Worm (Caenorhabditis elegans): ENCODE measurements around the gene gpx-6.

gpx-6 gene

ce11 chrIV:8262671-8263070 lies 40.7 kb downstream of the gpx-6 start:
- TF ChIP-seq mef-2 (tag; optimal IDR thresholded peaks at IDR 0.05) (no peak), lir-3 (tag; optimal IDR thresholded peaks at IDR 0.05; ENCODE audit: poor library complexity) (no peak), unc-98 (GFP tag; IDR thresholded peaks at IDR 0.05) (no peak), alr-1 (tag; optimal IDR thresholded peaks at IDR 0.05; ENCODE audit: borderline replicate concordance) (no peak), skn-1 (tag; optimal IDR thresholded peaks at IDR 0.05) (no peak)

DNA sequence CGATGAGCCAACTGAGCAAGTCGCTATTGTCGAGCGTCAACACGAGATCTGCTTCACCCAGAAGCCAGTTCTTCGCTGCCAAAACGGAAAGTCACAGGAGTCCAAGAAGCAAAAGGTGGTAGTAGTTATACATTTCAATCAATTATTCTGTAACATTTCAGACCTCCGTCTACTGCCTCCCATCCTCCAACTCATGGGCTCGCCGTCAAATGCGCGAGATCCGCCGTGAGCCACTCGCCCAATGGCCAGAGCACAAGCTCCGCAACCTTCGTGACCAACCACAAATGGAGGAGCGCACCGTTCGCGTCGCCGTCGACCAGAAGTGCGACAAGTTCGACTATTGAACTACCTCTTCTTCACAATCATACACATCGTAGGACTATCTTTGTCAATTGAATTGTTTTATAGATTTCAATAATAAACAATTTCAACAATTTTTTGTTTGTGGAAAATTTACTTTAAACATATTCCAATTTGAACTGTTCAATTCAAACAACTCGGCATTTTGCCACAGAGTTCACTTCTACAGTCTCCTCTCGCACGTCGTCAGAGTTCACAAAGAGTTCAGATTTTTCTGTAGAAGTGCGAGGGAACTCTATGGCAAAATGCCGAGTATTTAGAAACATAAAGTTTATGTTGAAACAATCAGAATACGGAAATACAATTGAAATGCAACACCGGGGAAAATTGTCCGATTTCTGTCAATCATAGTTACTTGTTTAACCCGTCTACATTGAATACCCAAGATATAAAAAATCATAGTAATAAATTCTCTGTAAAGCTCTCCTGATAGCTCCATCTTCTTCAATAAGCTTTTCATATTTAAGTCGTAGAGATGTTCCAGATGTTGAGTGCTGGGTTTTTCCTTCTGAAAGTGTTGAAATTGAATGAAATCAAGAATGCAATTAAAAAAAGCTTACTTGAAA lies 44.3 kb downstream of the gpx-6 start:
- TF ChIP-seq fkh-4 (tag; optimal IDR thresholded peaks at IDR 0.05; ENCODE audit: borderline replicate concordance) = no peak
- no peak for TF ChIP-seq F16B12.6 (tag; optimal IDR thresholded peaks at IDR 0.05)
- no peak for TF ChIP-seq nhr-77 (tag; optimal IDR thresholded peaks at IDR 0.05)
- TF ChIP-seq grh-1 (GFP tag; IDR thresholded peaks at IDR 0.05) = no peak
- no peak for TF ChIP-seq dsc-1 (tag; optimal IDR thresholded peaks at IDR 0.05)
- TF ChIP-seq unc-62 (GFP tag; optimal IDR thresholded peaks at IDR 0.05) = no peak
- no peak for TF ChIP-seq aly-2 (tag; optimal IDR thresholded peaks at IDR 0.05)
- no peak for TF ChIP-seq sox-4 (tag; optimal IDR thresholded peaks at IDR 0.05)
- no peak for TF ChIP-seq efl-3 (GFP tag; optimal IDR thresholded peaks at IDR 0.05)
- TF ChIP-seq ama-1 (optimal IDR thresholded peaks at IDR 0.05) = no peak
- TF ChIP-seq hpl-2 (GFP tag; optimal IDR thresholded peaks at IDR 0.05) = no peak
- no peak for TF ChIP-seq pag-3 (tag; optimal IDR thresholded peaks at IDR 0.05; ENCODE audit: borderline replicate concordance, insufficient read depth)
- TF ChIP-seq hlh-4 (tag; optimal IDR thresholded peaks at IDR 0.05) = no peak
- no peak for TF ChIP-seq C04F5.9 (tag; optimal IDR thresholded peaks at IDR 0.05)
- no peak for TF ChIP-seq nhr-237 (tag; optimal IDR thresholded peaks at IDR 0.05)
- TF ChIP-seq C16A3.4 (tag; optimal IDR thresholded peaks at IDR 0.05) = no peak
- TF ChIP-seq zag-1 (tag; optimal IDR thresholded peaks at IDR 0.05) = no peak
- no peak for TF ChIP-seq ceh-8 (GFP tag; optimal IDR thresholded peaks at IDR 0.05)
- TF ChIP-seq egl-13 (tag; optimal IDR thresholded peaks at IDR 0.05) = no peak
- no peak for TF ChIP-seq ets-5 (GFP tag; IDR thresholded peaks at IDR 0.05)

- TF ChIP-seq pax-3 (tag; optimal IDR thresholded peaks at IDR 0.05) (no peak), zip-4 (GFP tag; optimal IDR thresholded peaks at IDR 0.05) (no peak), isw-1 (GFP tag; IDR thresholded peaks at IDR 0.05) (no peak), grh-1 (GFP tag; IDR thresholded peaks at IDR 0.05) (no peak), snu-23 (GFP tag; optimal IDR thresholded peaks at IDR 0.05) (no peak)
Observed at ce11 chrIV:8268024-8268423, 46.0 kb downstream of the gpx-6 start, which contains the start of the genes K07H8.5 and K07H8.8. TSS of gene K07H8.5 (plus strand) at chrIV:8268324. TSS of gene K07H8.8 (minus strand) at chrIV:8268412.
